Worm (Caenorhabditis elegans) whole organism, early embryonic: ENCODE results near the gene srh-87.

Source experiments
- ama-1 ChIP-seq: fragments of 150-350 bp; optimal IDR thresholded peaks from 2 replicates; lab custom pipeline; 2014
- ceh-13 ChIP-seq: fragments of 200-800 bp; sonication (Bioruptor generic); optimal IDR thresholded peaks from 2 replicates; lab custom pipeline; 2018; ENCODE audit warnings: mild to moderate bottlenecking, missing genetic modification characterization, missing compliant biosample characterization

DNA sequence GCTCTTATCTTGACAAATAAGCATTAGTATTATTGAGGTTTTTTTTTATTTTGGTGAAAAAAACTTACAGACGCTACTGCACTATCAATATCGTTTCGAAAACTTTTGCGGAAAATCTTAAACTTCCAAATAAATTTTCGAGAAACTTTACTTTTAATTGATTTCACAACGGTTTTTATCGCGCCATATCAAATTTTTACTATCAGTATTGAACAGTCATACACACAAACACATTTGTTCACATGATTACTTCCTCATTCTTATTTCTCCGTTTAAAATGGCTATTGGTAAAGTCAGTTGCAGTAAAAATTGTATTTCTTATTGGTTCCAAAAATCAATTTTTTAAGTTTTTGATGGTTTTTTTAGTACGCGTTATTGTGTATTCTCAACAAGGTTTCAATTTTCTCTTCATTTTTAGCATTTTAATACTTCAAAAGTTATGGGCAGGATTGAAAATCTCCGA is 49.3 kb downstream of the srh-87 start, which contains the start of gene pals-32:
- TF ChIP-seq ama-1 (no peak), ceh-13 (GFP tag; lab: Kevin White, UChicago) (no peak)
